Worm (Caenorhabditis elegans) whole organism, L1 larva: ENCODE results near the gene F11G11.14.

Experiments
- C04F5.9 ChIP-seq: sonication (generic microtip); optimal IDR thresholded peaks from 2 replicates; lab custom pipeline; 2016; ENCODE audit warnings: missing genetic modification characterization, missing compliant biosample characterization
- C16A3.4 ChIP-seq: fragments of 150-350 bp; optimal IDR thresholded peaks from 2 replicates; lab custom pipeline; 2014; ENCODE audit warnings: missing biosample characterization, missing genetic modification characterization
- C34B4.2 ChIP-seq: sonication (generic microtip); optimal IDR thresholded peaks from 2 replicates; lab custom pipeline; 2017; ENCODE audit warnings: mild to moderate bottlenecking, missing genetic modification characterization, missing compliant biosample characterization
- Y116A8C.19 ChIP-seq: sonication (generic microtip); optimal IDR thresholded peaks from 2 replicates; lab custom pipeline; 2016; ENCODE audit warnings: missing compliant biosample characterization, missing genetic modification characterization, borderline replicate concordance
- aha-1 ChIP-seq: fragments of 150-350 bp; optimal IDR thresholded peaks from 2 replicates; lab custom pipeline; 2014; ENCODE audit warnings: missing biosample characterization, missing genetic modification characterization
- aly-2 ChIP-seq: fragments of 150-350 bp; optimal IDR thresholded peaks from 2 replicates; lab custom pipeline; 2014; ENCODE audit warnings: missing biosample characterization, missing genetic modification characterization
- ama-1 ChIP-seq: fragments of 150-350 bp; optimal IDR thresholded peaks from 2 replicates; lab custom pipeline; 2014
- blmp-1 ChIP-seq: fragments of 150-350 bp; optimal IDR thresholded peaks from 2 replicates; lab custom pipeline; 2014; ENCODE audit warnings: missing biosample characterization, missing genetic modification characterization
- ceh-8 ChIP-seq: fragments of 200-800 bp; sonication (Bioruptor generic); optimal IDR thresholded peaks from 2 replicates; lab custom pipeline; 2018; ENCODE audit warnings: mild to moderate bottlenecking, missing genetic modification characterization, moderate library complexity, missing compliant biosample characterization
- ceh-82 ChIP-seq, 3 experiments: fragments of 150-350 bp in 1 of 3; sonication (generic microtip) in 2 of 3; optimal IDR thresholded peaks; 2 replicates each; lab custom pipeline; 2014 to 2017; ENCODE audit warnings: missing biosample characterization in 3 of 3, missing genetic modification characterization in 3 of 3
- ceh-88 ChIP-seq: fragments of 200-800 bp; sonication (Bioruptor generic); IDR thresholded peaks from 2 replicates; pipeline ENCODE4 v1.3.6; 2022; ENCODE audit warnings: missing genetic modification characterization, missing compliant biosample characterization
- efl-1 ChIP-seq, 4 experiments: fragments of 150-350 bp; optimal IDR thresholded peaks in 3 of 4; peaks in 1 of 4; 1 replicate in 1 of 4; 2 replicates in 3 of 4; lab custom pipeline; 2014; ENCODE audit warnings: missing biosample characterization in 2 of 4, missing genetic modification characterization in 2 of 4, missing genetic modification reagents in 2 of 4
- efl-3 ChIP-seq: fragments of 200-800 bp; sonication (Bioruptor generic); optimal IDR thresholded peaks from 2 replicates; lab custom pipeline; 2018; ENCODE audit warnings: mild to moderate bottlenecking, missing genetic modification characterization, missing compliant biosample characterization
- egl-27 ChIP-seq, 2 experiments: fragments of 150-350 bp in 1 of 2; sonication (generic microtip); optimal IDR thresholded peaks; 3 replicates each; lab custom pipeline; 2017 to 2018; ENCODE audit warnings: missing biosample characterization in 2 of 2, missing genetic modification characterization in 2 of 2, missing genetic modification reagents in 2 of 2
- elt-2 ChIP-seq: sonication (generic microtip); optimal IDR thresholded peaks from 2 replicates; lab custom pipeline; 2016; ENCODE audit warnings: missing genetic modification characterization, mild to moderate bottlenecking, inconsistent platforms, missing compliant biosample characterization, missing genetic modification reagents
- fkh-10 ChIP-seq: sonication (generic microtip); optimal IDR thresholded peaks from 2 replicates; lab custom pipeline; 2017; ENCODE audit warnings: missing biosample characterization, missing genetic modification reagents, missing genetic modification characterization
- fkh-4 ChIP-seq: sonication (generic microtip); optimal IDR thresholded peaks from 2 replicates; lab custom pipeline; 2016; ENCODE audit warnings: missing compliant biosample characterization, missing genetic modification characterization, borderline replicate concordance
- fkh-8 ChIP-seq: sonication (generic microtip); optimal IDR thresholded peaks from 2 replicates; lab custom pipeline; 2016; ENCODE audit warnings: mild to moderate bottlenecking, missing genetic modification characterization, missing compliant biosample characterization
- grh-1 ChIP-seq: fragments of 200-800 bp; sonication (Bioruptor generic); IDR thresholded peaks from 2 replicates; pipeline ENCODE4 v1.3.6; 2022; ENCODE audit warnings: missing genetic modification reagents, missing genetic modification characterization, missing compliant biosample characterization
- hlh-17 ChIP-seq: fragments of 200-800 bp; sonication (Bioruptor generic); optimal IDR thresholded peaks from 2 replicates; lab custom pipeline; 2018; ENCODE audit warnings: missing genetic modification characterization, mild to moderate bottlenecking, missing compliant biosample characterization, moderate library complexity, borderline replicate concordance
- hlh-4 ChIP-seq: sonication (generic microtip); optimal IDR thresholded peaks from 2 replicates; lab custom pipeline; 2016; ENCODE audit warnings: mild to moderate bottlenecking, missing genetic modification characterization, missing compliant biosample characterization
- hpl-2 ChIP-seq: fragments of 150-350 bp; optimal IDR thresholded peaks from 2 replicates; lab custom pipeline; 2014; ENCODE audit warnings: missing biosample characterization, missing genetic modification reagents, missing genetic modification characterization
- irx-1 ChIP-seq: sonication (generic microtip); optimal IDR thresholded peaks from 2 replicates; lab custom pipeline; 2016; ENCODE audit warnings: missing genetic modification characterization, missing compliant biosample characterization
- jun-1 ChIP-seq: fragments of 150-350 bp; optimal IDR thresholded peaks from 2 replicates; lab custom pipeline; 2014; ENCODE audit warnings: missing biosample characterization, missing genetic modification reagents, missing genetic modification characterization
- lin-35 ChIP-seq, 2 experiments: fragments of 150-350 bp; optimal IDR thresholded peaks; 2 replicates each; lab custom pipeline; 2014; ENCODE audit warnings: missing biosample characterization in 2 of 2, missing genetic modification characterization in 2 of 2, missing genetic modification reagents in 2 of 2
- lin-39 ChIP-seq: fragments of 150-350 bp; optimal IDR thresholded peaks from 2 replicates; lab custom pipeline; 2014; ENCODE audit warnings: missing biosample characterization, missing genetic modification reagents, missing genetic modification characterization
- lir-3 ChIP-seq: sonication (generic microtip); optimal IDR thresholded peaks from 2 replicates; lab custom pipeline; 2016; ENCODE audit warnings: mild to moderate bottlenecking, missing genetic modification characterization, moderate library complexity, missing compliant biosample characterization; ENCODE audit not compliant: poor library complexity
- lsy-2 ChIP-seq, 2 experiments: fragments of 150-350 bp; optimal IDR thresholded peaks; 2 replicates each; lab custom pipeline; 2014; ENCODE audit warnings: missing biosample characterization in 2 of 2, missing genetic modification characterization in 2 of 2
- mdl-1 ChIP-seq, 2 experiments: fragments of 150-350 bp; optimal IDR thresholded peaks; 2 replicates each; lab custom pipeline; 2014 to 2017; ENCODE audit warnings: missing biosample characterization in 2 of 2, missing genetic modification characterization in 2 of 2, inconsistent platforms in 1 of 2
- mef-2 ChIP-seq: fragments of 150-350 bp; optimal IDR thresholded peaks from 2 replicates; lab custom pipeline; 2014; ENCODE audit warnings: missing biosample characterization, missing genetic modification characterization
- mep-1 ChIP-seq: fragments of 150-350 bp; optimal IDR thresholded peaks from 2 replicates; lab custom pipeline; 2014; ENCODE audit warnings: missing biosample characterization, missing genetic modification characterization
- nhr-11 ChIP-seq: fragments of 150-350 bp; optimal IDR thresholded peaks from 2 replicates; lab custom pipeline; 2014; ENCODE audit warnings: missing biosample characterization, missing genetic modification characterization
- nhr-12 ChIP-seq: sonication (generic microtip); optimal IDR thresholded peaks from 2 replicates; lab custom pipeline; 2017; ENCODE audit warnings: missing biosample characterization, missing genetic modification characterization
- nhr-20 ChIP-seq: sonication (generic microtip); optimal IDR thresholded peaks from 2 replicates; lab custom pipeline; 2016; ENCODE audit warnings: mild to moderate bottlenecking, missing genetic modification characterization, missing compliant biosample characterization
- nhr-28 ChIP-seq: fragments of 150-350 bp; optimal IDR thresholded peaks from 2 replicates; lab custom pipeline; 2014; ENCODE audit warnings: missing biosample characterization, missing genetic modification characterization
- nhr-71 ChIP-seq: sonication (generic microtip); optimal IDR thresholded peaks from 2 replicates; lab custom pipeline; 2016; ENCODE audit warnings: mild to moderate bottlenecking, missing genetic modification characterization, moderate library complexity, missing compliant biosample characterization
- nhr-76 ChIP-seq: sonication (generic microtip); optimal IDR thresholded peaks from 2 replicates; lab custom pipeline; 2017; ENCODE audit warnings: missing biosample characterization, missing genetic modification characterization
- nhr-84 ChIP-seq: sonication (generic microtip); optimal IDR thresholded peaks from 2 replicates; lab custom pipeline; 2017; ENCODE audit warnings: missing biosample characterization, missing genetic modification characterization
- nhr-90 ChIP-seq: sonication (generic microtip); optimal IDR thresholded peaks from 2 replicates; lab custom pipeline; 2016; ENCODE audit warnings: mild to moderate bottlenecking, missing genetic modification characterization, missing compliant biosample characterization; ENCODE audit not compliant: poor library complexity
- snpc-4 ChIP-seq: fragments of 150-350 bp; optimal IDR thresholded peaks from 2 replicates; lab custom pipeline; 2014; ENCODE audit warnings: missing biosample characterization, missing genetic modification characterization
- sox-4 ChIP-seq: sonication (generic microtip); optimal IDR thresholded peaks from 2 replicates; lab custom pipeline; 2016; ENCODE audit warnings: missing genetic modification characterization, missing compliant biosample characterization
- sptf-1 ChIP-seq: fragments of 150-350 bp; optimal IDR thresholded peaks from 2 replicates; lab custom pipeline; 2014; ENCODE audit warnings: missing biosample characterization, missing genetic modification characterization
- tbx-2 ChIP-seq: sonication (generic microtip); optimal IDR thresholded peaks from 2 replicates; lab custom pipeline; 2016; ENCODE audit warnings: missing genetic modification characterization, missing compliant biosample characterization
- tlp-1 ChIP-seq: fragments of 150-350 bp; optimal IDR thresholded peaks from 2 replicates; lab custom pipeline; 2014; ENCODE audit warnings: missing biosample characterization, missing genetic modification characterization
- unc-130 ChIP-seq: fragments of 150-350 bp; optimal IDR thresholded peaks from 2 replicates; lab custom pipeline; 2017; ENCODE audit warnings: missing biosample characterization, missing genetic modification characterization, inconsistent platforms
- unc-62 ChIP-seq: fragments of 150-350 bp; optimal IDR thresholded peaks from 2 replicates; lab custom pipeline; 2014; ENCODE audit warnings: missing biosample characterization, missing genetic modification reagents, missing genetic modification characterization
- unc-86 ChIP-seq: sonication (generic microtip); optimal IDR thresholded peaks from 2 replicates; lab custom pipeline; 2016; ENCODE audit warnings: missing genetic modification characterization, missing compliant biosample characterization
- unc-98 ChIP-seq: fragments of 200-800 bp; sonication (Bioruptor generic); IDR thresholded peaks from 2 replicates; pipeline ENCODE4 v1.3.6; 2022; ENCODE audit warnings: missing genetic modification characterization, missing compliant biosample characterization
- xbp-1 ChIP-seq: sonication (generic microtip); optimal IDR thresholded peaks from 2 replicates; lab custom pipeline; 2016; ENCODE audit warnings: missing genetic modification characterization, missing compliant biosample characterization
- zag-1 ChIP-seq: fragments of 150-350 bp; optimal IDR thresholded peaks from 2 replicates; lab custom pipeline; 2014; ENCODE audit warnings: missing biosample characterization, missing genetic modification characterization
- zip-4 ChIP-seq: fragments of 200-800 bp; sonication (Bioruptor generic); optimal IDR thresholded peaks from 2 replicates; lab custom pipeline; 2018; ENCODE audit warnings: mild to moderate bottlenecking, missing genetic modification characterization, moderate library complexity, missing compliant biosample characterization
- ztf-11 ChIP-seq, 2 experiments: sonication (generic microtip); optimal IDR thresholded peaks; 2 replicates each; lab custom pipeline; 2016 to 2017; ENCODE audit warnings: missing genetic modification characterization in 2 of 2, missing biosample characterization in 1 of 2, missing compliant biosample characterization in 1 of 2

F11G11.14 gene

DNA sequence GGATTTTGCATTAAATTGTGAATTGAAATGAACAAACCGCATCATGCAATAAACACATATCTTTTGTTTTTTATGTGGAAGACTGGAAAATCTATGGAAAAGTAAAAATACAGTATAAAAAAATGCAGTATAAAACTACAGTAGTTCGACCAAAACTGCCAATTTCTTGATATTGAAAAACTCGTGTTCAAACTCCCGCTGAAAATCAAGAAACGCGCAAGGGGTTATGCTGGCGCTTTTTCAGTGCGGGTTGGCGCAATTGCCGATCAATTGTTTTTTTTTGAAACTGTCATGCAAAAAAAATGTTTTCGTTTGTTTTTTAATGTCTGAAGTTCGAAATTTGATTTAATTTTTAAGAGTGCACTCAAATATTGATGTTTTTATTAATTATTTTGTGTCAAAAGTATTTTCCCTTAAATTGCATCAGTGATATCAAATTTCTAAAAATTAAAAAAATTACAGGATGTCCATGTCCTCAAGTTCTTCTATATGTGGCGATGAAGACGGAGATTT is 11.8 kb upstream of the F11G11.14 start, which contains the start of gene dnj-9 (continued):
- TF ChIP-seq irx-1, result peak; percentile 93
- peak; percentile 95 to 96 for TF ChIP-seq lsy-2 (tag; optimal IDR thresholded peaks at IDR 0.05; lab: Kevin White, UChicago)
- TF ChIP-seq snpc-4 (tag; lab: Kevin White, UChicago), result peak; percentile 91
- peak; percentile 98 for TF ChIP-seq nhr-20 (tag; lab: Kevin White, UChicago)
- peak; percentile 44 for TF ChIP-seq mef-2 (tag; lab: Kevin White, UChicago)
- peak; percentile 92 for TF ChIP-seq jun-1
- TF ChIP-seq hpl-2 (GFP tag; lab: Kevin White, UChicago), result peak; percentile 29
- TF ChIP-seq fkh-4 (tag; lab: Kevin White, UChicago), result peak; percentile 80
- TF ChIP-seq lin-35 (GFP tag; optimal IDR thresholded peaks at IDR 0.05; lab: Kevin White, UChicago), result peak; percentile 99
- peak; percentile 44 for TF ChIP-seq nhr-28 (tag; lab: Kevin White, UChicago)
- peak; percentile 93 for TF ChIP-seq C04F5.9 (tag; lab: Kevin White, UChicago)
- TF ChIP-seq efl-1 (optimal IDR thresholded peaks at IDR 0.05; lab: Kevin White, UChicago), result peak; percentile 91 to 99
- peak; percentile 99 to 100 for TF ChIP-seq efl-1 (GFP tag; optimal IDR thresholded peaks at IDR 0.05 in 1 of 2; lab: Kevin White, UChicago)
- peak; percentile 97 for TF ChIP-seq lin-39 (tag; lab: Kevin White, UChicago)
- TF ChIP-seq ceh-88, result peak; percentile 83
- TF ChIP-seq lir-3 (tag; lab: Kevin White, UChicago), result peak; percentile 83
- peak; percentile 89 for TF ChIP-seq zip-4 (GFP tag; lab: Kevin White, UChicago)
- peak; percentile 94 for TF ChIP-seq unc-86 (tag; lab: Kevin White, UChicago)
- peak; percentile 97 for TF ChIP-seq nhr-90 (tag; lab: Kevin White, UChicago)
- TF ChIP-seq hlh-4 (tag; lab: Kevin White, UChicago), result peak; percentile 8
- peak; percentile 93 for TF ChIP-seq ceh-8 (GFP tag; lab: Kevin White, UChicago)
- peak; percentile 88 for TF ChIP-seq aly-2
- no peak for TF ChIP-seq hlh-17 (GFP tag; lab: Kevin White, UChicago)
- peak in 1 of 2 experiments; percentile 78 for TF ChIP-seq mdl-1 (tag; optimal IDR thresholded peaks at IDR 0.05; lab: Kevin White, UChicago)
- TF ChIP-seq fkh-10 (GFP tag; lab: Kevin White, UChicago), result peak; percentile 86
- peak; percentile 97 for TF ChIP-seq C16A3.4
- peak; percentile 88 for TF ChIP-seq nhr-11 (tag; lab: Kevin White, UChicago)
- TF ChIP-seq nhr-76, result no peak
- TF ChIP-seq tlp-1 (tag; lab: Kevin White, UChicago), result no peak
- TF ChIP-seq grh-1 (GFP tag; lab: Robert Waterston, UW), result peak; percentile 95
- peak; percentile 97 for TF ChIP-seq tbx-2 (tag; lab: Kevin White, UChicago)
- peak; percentile 98 for TF ChIP-seq elt-2
- no peak for TF ChIP-seq sptf-1
- peak; percentile 24 for TF ChIP-seq nhr-12 (tag; lab: Kevin White, UChicago)
- peak; percentile 92 for TF ChIP-seq fkh-8 (tag; lab: Kevin White, UChicago)
- TF ChIP-seq ceh-82 (tag; optimal IDR thresholded peaks at IDR 0.05; lab: Kevin White, UChicago), result peak; percentile 95 to 96 (median 96)
- TF ChIP-seq efl-3 (GFP tag; lab: Kevin White, UChicago), result peak; percentile 51
- peak; percentile 70 for TF ChIP-seq unc-98
- no peak for TF ChIP-seq nhr-84 (tag; lab: Kevin White, UChicago)
- TF ChIP-seq sox-4 (tag; lab: Kevin White, UChicago), result peak; percentile 93
- peak; percentile 87 for TF ChIP-seq ama-1 (lab: Kevin White, UChicago)
- no peak for TF ChIP-seq Y116A8C.19 (tag; lab: Kevin White, UChicago)
- TF ChIP-seq unc-62 (GFP tag; lab: Kevin White, UChicago), result no peak
- TF ChIP-seq aha-1 (tag; lab: Kevin White, UChicago), result peak; percentile 90
- peak; percentile 97 for TF ChIP-seq unc-130
- peak; percentile 96 for TF ChIP-seq xbp-1
- no peak for TF ChIP-seq egl-27 (tag; optimal IDR thresholded peaks at IDR 0.05; lab: Kevin White, UChicago)
- TF ChIP-seq ztf-11 (tag; optimal IDR thresholded peaks at IDR 0.05; lab: Kevin White, UChicago), result peak in 1 of 2 experiments; percentile 90
- TF ChIP-seq mep-1 (tag; lab: Kevin White, UChicago), result peak; percentile 99
- TF ChIP-seq nhr-71, result peak; percentile 98
- TF ChIP-seq C34B4.2, result peak; percentile 39
- no peak for TF ChIP-seq zag-1 (tag; lab: Kevin White, UChicago)
- TF ChIP-seq blmp-1 (tag; lab: Kevin White, UChicago), result peak; percentile 85
